Worm (Caenorhabditis elegans) whole organism, early embryonic: ENCODE measurements around the gene C54F6.17.

Source experiments
- aly-1 ChIP-seq: sonication (generic microtip); optimal IDR thresholded peaks from 2 replicates; lab custom pipeline; 2016; ENCODE audit warnings: missing genetic modification characterization, missing compliant biosample characterization
- ama-1 ChIP-seq: fragments of 150-350 bp; optimal IDR thresholded peaks from 2 replicates; lab custom pipeline; 2014
- ets-7 ChIP-seq: sonication (generic microtip); optimal IDR thresholded peaks from 2 replicates; lab custom pipeline; 2016; ENCODE audit warnings: missing genotype, missing genetic modification characterization, missing compliant biosample characterization
- hmbx-1 ChIP-seq: sonication (generic microtip); optimal IDR thresholded peaks from 2 replicates; lab custom pipeline; 2016; ENCODE audit warnings: mild to moderate bottlenecking, missing genetic modification characterization, missing compliant biosample characterization
- hnd-1 ChIP-seq: sonication (generic microtip); optimal IDR thresholded peaks from 2 replicates; lab custom pipeline; 2016; ENCODE audit warnings: missing genetic modification characterization, missing compliant biosample characterization
- pes-1 ChIP-seq: fragments of 200-800 bp; sonication (Bioruptor generic); IDR thresholded peaks from 2 replicates; pipeline ENCODE4 v1.3.6; 2022; ENCODE audit warnings: missing genetic modification reagents, missing genetic modification characterization, missing compliant biosample characterization
- tbx-11 ChIP-seq: fragments of 200-800 bp; sonication (Bioruptor generic); IDR thresholded peaks from 2 replicates; pipeline ENCODE4 v1.3.6; 2022; ENCODE audit warnings: missing genetic modification characterization, missing compliant biosample characterization
- tbx-37 ChIP-seq: fragments of 200-800 bp; sonication (Bioruptor generic); conservative IDR thresholded peaks from 2 replicates; pipeline ENCODE4 v1.3.6; 2022; ENCODE audit warnings: missing genetic modification reagents, missing genetic modification characterization, missing compliant biosample characterization

ce11 chrV:7523392-7523791 lies 3.9 kb upstream of the C54F6.17 start, which contains the start of gene C54F6.6:
- TF ChIP-seq pes-1 (GFP tag; lab: Robert Waterston, UW), result no peak
- TF ChIP-seq ama-1 (lab: Kevin White, UChicago), result no peak
- TF ChIP-seq tbx-37 (GFP tag; lab: Robert Waterston, UW), result no peak
- no peak for TF ChIP-seq aly-1 (tag; lab: Kevin White, UChicago)
- TF ChIP-seq tbx-11, result no peak
- TF ChIP-seq ets-7 (tag; lab: Kevin White, UChicago), result no peak
- TF ChIP-seq hnd-1 (tag; lab: Kevin White, UChicago), result no peak
- TF ChIP-seq hmbx-1 (tag; lab: Kevin White, UChicago), result no peak
